Fruit fly (Drosophila melanogaster) whole organism, embryonic: ENCODE measurements around the gene IFT52.

Experiments used
- Abd-B ChIP-seq: fragments of 200-800 bp; sonication (Bioruptor generic); optimal IDR thresholded peaks from 2 replicates; lab custom pipeline; 2018; ENCODE audit warnings: missing biosample characterization, mild to moderate bottlenecking, missing genetic modification characterization, moderate library complexity
- CG10654 ChIP-seq: fragments of 200-800 bp; sonication (Bioruptor generic); optimal IDR thresholded peaks from 2 replicates; lab custom pipeline; 2016; ENCODE audit warnings: missing biosample characterization, missing genetic modification characterization
- CG14965 ChIP-seq: fragments of 200-800 bp; sonication (Bioruptor generic); optimal IDR thresholded peaks from 2 replicates; lab custom pipeline; 2016; ENCODE audit warnings: missing biosample characterization, missing genetic modification characterization, borderline replicate concordance
- CG15011 ChIP-seq: fragments of 200-800 bp; sonication (Bioruptor generic); optimal IDR thresholded peaks from 3 replicates; lab custom pipeline; 2018; ENCODE audit warnings: missing biosample characterization, mild to moderate bottlenecking, missing genetic modification characterization
- CG30431 ChIP-seq: fragments of 200-800 bp; sonication (Bioruptor generic); optimal IDR thresholded peaks from 2 replicates; lab custom pipeline; 2017; ENCODE audit warnings: missing biosample characterization, missing genetic modification characterization
- CG32767 ChIP-seq: fragments of 200-800 bp; sonication (Bioruptor generic); IDR thresholded peaks from 2 replicates; pipeline ENCODE4 v1.3.6; 2022; ENCODE audit warnings: missing biosample characterization, missing genetic modification characterization
- CG5180 ChIP-seq: fragments of 200-800 bp; sonication (Bioruptor generic); optimal IDR thresholded peaks from 3 replicates; lab custom pipeline; 2017; ENCODE audit warnings: missing biosample characterization, missing genetic modification characterization, mild to moderate bottlenecking, moderate library complexity, missing genetic modification reagents
- CG6813 ChIP-seq: fragments of 200-800 bp; sonication (Bioruptor generic); optimal IDR thresholded peaks from 2 replicates; lab custom pipeline; 2017; ENCODE audit warnings: missing biosample characterization, missing genetic modification characterization, mild to moderate bottlenecking, moderate library complexity, missing genetic modification reagents
- CG6854 ChIP-seq: fragments of 200-800 bp; sonication (Bioruptor generic); optimal IDR thresholded peaks from 3 replicates; lab custom pipeline; 2017; ENCODE audit warnings: missing biosample characterization, mild to moderate bottlenecking, missing genetic modification characterization
- CG8478 ChIP-seq: fragments of >200 bp; optimal IDR thresholded peaks from 2 replicates; lab custom pipeline; 2018
- CG9215 ChIP-seq: fragments of 200-800 bp; sonication (Bioruptor generic); IDR thresholded peaks from 2 replicates; pipeline ENCODE4 v1.3.6; 2022; ENCODE audit warnings: missing biosample characterization, missing genetic modification characterization
- Side ChIP-seq: fragments of 200-800 bp; sonication (Bioruptor generic); optimal IDR thresholded peaks from 2 replicates; lab custom pipeline; 2016; ENCODE audit warnings: missing biosample characterization, missing genetic modification characterization
- hbn ChIP-seq: fragments of 200-800 bp; sonication (Bioruptor generic); IDR thresholded peaks from 2 replicates; pipeline ENCODE4 v1.3.6; 2022; ENCODE audit warnings: missing biosample characterization, missing genetic modification characterization; ENCODE audit not compliant: partially characterized antibody
- trh ChIP-seq: fragments of 200-800 bp; sonication (Bioruptor generic); optimal IDR thresholded peaks from 2 replicates; lab custom pipeline; 2016; ENCODE audit warnings: missing biosample characterization, missing genetic modification characterization

dm6 chr2L:6584346-6584745 is 27.0 kb upstream of the IFT52 start:
- TF ChIP-seq CG30431 (GFP tag; lab: Kevin White, UChicago) (no peak), CG32767 (GFP tag; lab: Robert Waterston, UW) (no peak), CG10654 (no peak), Abd-B (GFP tag; lab: Kevin White, UChicago) (no peak), trh (GFP tag; lab: Kevin White, UChicago) (no peak), hbn (GFP tag; lab: Robert Waterston, UW) (no peak), CG8478 (peak; percentile 55), CG9215 (GFP tag; lab: Robert Waterston, UW) (no peak), CG6813 (GFP tag; lab: Kevin White, UChicago) (no peak), CG6854 (GFP tag; lab: Kevin White, UChicago) (no peak), Side (no peak), CG15011 (GFP tag; lab: Kevin White, UChicago) (no peak), CG14965 (GFP tag; lab: Kevin White, UChicago) (no peak), CG5180 (GFP tag; lab: Kevin White, UChicago) (no peak)
